Worm (Caenorhabditis elegans) whole organism, L1 larva: ENCODE results near the gene E02H4.4.

ENCODE experiments used
- dpl-1 ChIP-seq, 3 experiments: fragments of 150-350 bp in 2 of 3; sonication (generic microtip) in 1 of 3; optimal IDR thresholded peaks; 2 replicates each; lab custom pipeline; 2014 to 2017; ENCODE audit warnings: missing biosample characterization in 3 of 3, missing genetic modification characterization in 3 of 3, missing genetic modification reagents in 3 of 3
- lin-35 ChIP-seq, 2 experiments: fragments of 150-350 bp; optimal IDR thresholded peaks; 2 replicates each; lab custom pipeline; 2014; ENCODE audit warnings: missing biosample characterization in 2 of 2, missing genetic modification characterization in 2 of 2, missing genetic modification reagents in 2 of 2
- mef-2 ChIP-seq: fragments of 150-350 bp; optimal IDR thresholded peaks from 2 replicates; lab custom pipeline; 2014; ENCODE audit warnings: missing biosample characterization, missing genetic modification characterization
- nhr-19 ChIP-seq: fragments of 200-800 bp; sonication (Bioruptor generic); conservative IDR thresholded peaks from 2 replicates; pipeline ENCODE4 v1.3.6; 2022; ENCODE audit warnings: missing genetic modification characterization, missing compliant biosample characterization
- nhr-237 ChIP-seq: fragments of 150-350 bp; optimal IDR thresholded peaks from 2 replicates; lab custom pipeline; 2014; ENCODE audit warnings: missing biosample characterization, missing genetic modification characterization
- nhr-77 ChIP-seq: fragments of 150-350 bp; optimal IDR thresholded peaks from 2 replicates; lab custom pipeline; 2014; ENCODE audit warnings: missing biosample characterization, missing genetic modification characterization
- pqm-1 ChIP-seq: sonication (generic microtip); optimal IDR thresholded peaks from 3 replicates; lab custom pipeline; 2017; ENCODE audit warnings: missing biosample characterization, missing genetic modification characterization
- sup-37 ChIP-seq: fragments of 200-800 bp; sonication (Bioruptor generic); optimal IDR thresholded peaks from 2 replicates; lab custom pipeline; 2018; ENCODE audit warnings: mild to moderate bottlenecking, missing genetic modification characterization, missing compliant biosample characterization
- swsn-7 ChIP-seq: sonication (generic microtip); optimal IDR thresholded peaks from 2 replicates; lab custom pipeline; 2016; ENCODE audit warnings: missing genetic modification characterization, missing compliant biosample characterization
- unc-130 ChIP-seq: fragments of 150-350 bp; optimal IDR thresholded peaks from 2 replicates; lab custom pipeline; 2017; ENCODE audit warnings: missing biosample characterization, missing genetic modification characterization, inconsistent platforms

- TF ChIP-seq sup-37 (GFP tag; lab: Kevin White, UChicago) = no peak
- TF ChIP-seq dpl-1 (GFP tag; optimal IDR thresholded peaks at IDR 0.05; lab: Kevin White, UChicago) = no peak
- TF ChIP-seq nhr-19 (GFP tag; lab: Robert Waterston, UW) = no peak
- no peak for TF ChIP-seq unc-130
- TF ChIP-seq pqm-1 (tag; lab: Kevin White, UChicago) = no peak
- no peak for TF ChIP-seq swsn-7
- no peak for TF ChIP-seq nhr-77 (tag; lab: Kevin White, UChicago)
- no peak for TF ChIP-seq lin-35 (GFP tag; optimal IDR thresholded peaks at IDR 0.05; lab: Kevin White, UChicago)
- no peak for TF ChIP-seq nhr-237 (tag; lab: Kevin White, UChicago)
- TF ChIP-seq mef-2 (tag; lab: Kevin White, UChicago) = no peak
These were observed 38.8 kb downstream of the E02H4.4 start, which contains the start of gene madd-3 for ce11 chrX:14296559-14296958.
